Fruit fly (Drosophila melanogaster) whole organism: ENCODE results near the gene udt.

Source experiments
- CG8478 ChIP-seq: fragments of >200 bp; optimal IDR thresholded peaks from 2 replicates; lab custom pipeline; 2018; ENCODE audit warnings: inconsistent platforms
- Dll ChIP-seq: fragments of >200 bp; optimal IDR thresholded peaks from 2 replicates; lab custom pipeline; 2017
- EcR ChIP-seq, 2 experiments: fragments of >200 bp; optimal IDR thresholded peaks; 2 replicates each; lab custom pipeline; 2017; ENCODE audit warnings: missing biosample characterization in 2 of 2, missing genetic modification characterization in 2 of 2, missing genetic modification reagents in 2 of 2
- pan ChIP-seq: fragments of >200 bp; optimal IDR thresholded peaks from 2 replicates; lab custom pipeline; 2017
- psq ChIP-seq: fragments of >200 bp; optimal IDR thresholded peaks from 2 replicates; lab custom pipeline; 2017
- usp ChIP-seq: fragments of >200 bp; optimal IDR thresholded peaks from 2 replicates; lab custom pipeline; 2017; ENCODE audit warnings: missing biosample characterization, missing genetic modification characterization, mixed read lengths

Gene udt

dm6 chr3R:23718297-23718941 lies 44.6 kb downstream of the udt start, which contains the start of gene nau:
Gene nau (minus strand): TSS chr3R:23718357.
- TF ChIP-seq psq (no peak), pan (lab: Kevin White, UChicago) (no peak), usp (no peak), Dll (no peak), EcR (GFP tag; optimal IDR thresholded peaks at IDR 0.05; lab: Kevin White, UChicago) (no peak), CG8478 (lab: Kevin White, UChicago) (no peak)

DNA sequence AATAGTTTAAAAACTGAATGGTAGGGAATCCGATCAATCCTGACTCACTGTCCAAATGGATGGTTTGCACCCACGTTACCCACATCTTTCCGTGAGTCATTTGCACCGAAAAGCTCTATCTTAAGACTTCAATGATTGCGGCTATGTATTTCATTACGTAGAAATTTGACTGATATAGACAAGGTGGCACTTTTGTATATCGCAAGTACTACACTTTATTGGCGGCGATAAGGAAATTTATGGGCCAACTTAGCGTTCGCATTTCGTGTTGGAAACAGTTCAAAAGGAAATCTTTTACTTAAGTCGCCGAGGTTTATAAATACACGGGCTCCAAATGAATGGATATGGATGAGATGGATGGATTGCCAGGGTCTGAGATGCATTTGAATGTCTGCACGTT lies 48.2 kb downstream of the udt start:
- no peak for TF ChIP-seq Dll
- TF ChIP-seq usp = no peak
- TF ChIP-seq pan (lab: Kevin White, UChicago) = no peak
- no peak for TF ChIP-seq psq
- TF ChIP-seq EcR (GFP tag; optimal IDR thresholded peaks at IDR 0.05; lab: Kevin White, UChicago) = no peak
- no peak for TF ChIP-seq CG8478 (lab: Kevin White, UChicago)

DNA sequence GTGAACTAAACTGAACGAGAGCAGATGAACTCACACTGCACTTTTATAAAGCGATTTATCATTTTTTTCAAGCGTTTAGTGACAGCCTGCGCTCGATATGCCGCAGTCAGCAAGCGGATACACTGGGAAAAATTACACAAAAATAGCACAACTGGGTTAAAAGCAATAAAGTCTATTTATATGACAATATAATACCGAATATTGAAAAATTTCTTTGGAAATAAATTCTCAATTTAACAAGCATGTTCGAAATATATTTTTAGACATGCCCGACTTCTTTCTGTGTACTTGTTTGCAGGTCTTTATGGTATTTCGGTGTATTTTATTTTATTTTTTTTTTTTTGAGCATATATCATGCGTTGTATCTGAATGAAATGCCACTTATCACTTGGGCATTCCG lies 49.2 kb downstream of the udt start:
- TF ChIP-seq Dll (no peak), usp (no peak), pan (lab: Kevin White, UChicago) (no peak), EcR (GFP tag; optimal IDR thresholded peaks at IDR 0.05; lab: Kevin White, UChicago) (no peak), psq (no peak), CG8478 (lab: Kevin White, UChicago) (no peak)

- no peak for TF ChIP-seq Dll
- TF ChIP-seq usp = no peak
- TF ChIP-seq psq = no peak
- no peak for TF ChIP-seq CG8478 (lab: Kevin White, UChicago)
- no peak for TF ChIP-seq pan (lab: Kevin White, UChicago)
- TF ChIP-seq EcR (GFP tag; optimal IDR thresholded peaks at IDR 0.05; lab: Kevin White, UChicago) = no peak
These were observed 51.9 kb downstream of the udt start, which contains the start of gene CG10300 for dm6 chr3R:23711195-23711594. Gene CG10300 (plus strand): TSS chr3R:23711527.
